Worm (Caenorhabditis elegans): ENCODE results near the gene scyl-1.

The scyl-1 gene

DNA sequence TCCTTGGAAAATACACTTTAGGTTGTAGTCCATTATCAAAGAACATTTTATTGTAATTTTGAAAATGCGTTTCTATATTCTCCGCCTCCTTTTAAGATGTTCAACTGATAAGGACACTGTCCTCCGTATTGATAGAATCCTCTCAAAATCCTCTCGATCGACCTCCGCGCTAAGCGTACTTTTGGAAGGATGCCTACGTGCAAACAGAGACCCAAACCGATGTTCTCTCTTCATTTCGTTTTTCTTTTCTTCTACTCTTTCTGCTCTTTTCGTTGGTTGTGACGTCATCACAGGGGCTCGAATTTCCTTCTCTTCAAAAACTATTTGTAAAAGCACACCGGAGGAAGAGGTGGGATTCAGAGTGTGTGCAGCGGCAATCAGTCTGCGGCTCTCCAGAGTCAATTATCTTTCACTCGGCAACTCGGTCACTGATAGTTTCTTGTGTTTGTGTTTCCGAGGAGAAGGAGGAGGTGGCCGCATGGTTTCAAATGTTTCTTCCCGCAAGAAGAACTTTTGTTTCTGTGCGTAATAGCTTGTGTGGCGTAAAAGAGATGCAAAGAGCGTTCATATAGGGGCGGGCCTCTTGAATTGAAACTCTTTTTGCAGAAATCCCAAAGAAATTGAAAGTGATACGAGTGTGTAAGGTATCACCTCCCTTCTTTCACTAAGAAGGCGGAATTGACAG lies 41.1 kb upstream of the scyl-1 start, which contains the start of gene C34B4.2:
C34B4.2 (plus strand) TSS at position 614 of the 685 bp plus-strand sequence.
- TF ChIP-seq hmg-4 (GFP tag; optimal IDR thresholded peaks at IDR 0.05) (no peak), sea-1 (GFP tag; conservative IDR thresholded peaks at IDR 0.05) (no peak), flt-1 (GFP tag; IDR thresholded peaks at IDR 0.05) (no peak), ama-1 (optimal IDR thresholded peaks at IDR 0.05) (no peak), tbx-37 (GFP tag; conservative IDR thresholded peaks at IDR 0.05) (no peak), ceh-36 (tag; optimal IDR thresholded peaks at IDR 0.05) (no peak), tbx-11 (GFP tag; IDR thresholded peaks at IDR 0.05) (no peak), B0310.2 (tag; optimal IDR thresholded peaks at IDR 0.05) (no peak), ceh-13 (GFP tag; optimal IDR thresholded peaks at IDR 0.05) (no peak)

DNA sequence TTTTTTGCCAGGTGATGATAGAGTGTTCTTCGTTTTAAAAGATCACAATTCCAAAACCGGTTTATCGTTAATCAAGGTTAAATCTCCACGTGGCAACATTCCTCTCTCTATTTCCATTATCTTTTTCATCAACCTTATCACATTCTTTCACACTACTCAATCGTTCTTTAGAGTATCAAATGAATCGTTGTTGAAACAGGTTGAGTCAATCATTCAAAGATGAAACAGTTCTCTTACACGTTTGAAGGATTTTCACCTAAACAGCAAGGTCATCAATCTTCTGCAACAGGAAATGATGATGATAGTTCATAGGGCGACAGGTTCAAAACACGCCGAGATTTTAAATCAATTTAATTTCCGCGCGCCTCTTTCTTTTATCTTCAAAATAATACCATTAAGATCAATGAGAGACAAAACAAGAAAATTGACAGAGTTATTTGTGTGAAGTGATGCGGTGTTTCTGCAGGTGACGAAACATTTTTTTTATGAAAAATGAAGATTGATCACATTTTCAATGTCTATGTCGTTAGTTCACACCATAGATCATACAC lies 39.8 kb upstream of the scyl-1 start:
- TF ChIP-seq ets-7 (tag; optimal IDR thresholded peaks at IDR 0.05) (no peak), tra-4 (tag; optimal IDR thresholded peaks at IDR 0.05) (no peak), hmg-4 (GFP tag; optimal IDR thresholded peaks at IDR 0.05) (no peak), F13C5.2 (tag; optimal IDR thresholded peaks at IDR 0.05) (no peak), ceh-13 (GFP tag; optimal IDR thresholded peaks at IDR 0.05) (no peak), ama-1 (optimal IDR thresholded peaks at IDR 0.05) (no peak), flt-1 (GFP tag; IDR thresholded peaks at IDR 0.05) (no peak), tbx-11 (GFP tag; IDR thresholded peaks at IDR 0.05) (no peak), hmbx-1 (tag; optimal IDR thresholded peaks at IDR 0.05) (no peak), pes-1 (GFP tag; IDR thresholded peaks at IDR 0.05) (no peak), hnd-1 (tag; optimal IDR thresholded peaks at IDR 0.05) (no peak), ceh-36 (tag; optimal IDR thresholded peaks at IDR 0.05) (no peak)

DNA sequence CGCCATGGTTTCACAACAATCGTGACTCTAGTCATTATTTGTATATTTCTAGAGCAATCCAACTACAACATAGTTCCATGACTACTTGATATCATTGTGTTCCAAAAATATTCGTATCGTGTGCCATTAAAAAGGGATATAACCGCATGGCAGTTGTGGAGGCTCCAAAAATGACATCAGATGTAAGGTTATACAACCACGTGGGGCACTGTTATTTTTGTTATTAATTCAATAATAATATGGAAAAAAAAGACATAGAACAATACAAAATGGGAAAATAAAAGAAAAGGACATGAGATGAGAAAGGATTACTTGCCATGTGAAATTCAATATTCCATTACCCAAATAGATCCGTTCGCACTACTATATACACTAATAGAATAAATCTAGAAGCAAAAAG lies 33.9 kb upstream of the scyl-1 start:
- TF ChIP-seq tbx-37 (GFP tag; conservative IDR thresholded peaks at IDR 0.05), result no peak
- no peak for TF ChIP-seq flt-1 (GFP tag; IDR thresholded peaks at IDR 0.05)
- no peak for TF ChIP-seq hmbx-1 (tag; optimal IDR thresholded peaks at IDR 0.05)
- no peak for TF ChIP-seq tra-4 (tag; optimal IDR thresholded peaks at IDR 0.05)
- no peak for TF ChIP-seq aly-1 (tag; optimal IDR thresholded peaks at IDR 0.05)
- no peak for TF ChIP-seq sea-1 (GFP tag; conservative IDR thresholded peaks at IDR 0.05)
- no peak for TF ChIP-seq hmg-4 (GFP tag; optimal IDR thresholded peaks at IDR 0.05)
- TF ChIP-seq ceh-13 (GFP tag; optimal IDR thresholded peaks at IDR 0.05), result no peak
- TF ChIP-seq B0310.2 (tag; optimal IDR thresholded peaks at IDR 0.05), result no peak
- TF ChIP-seq hnd-1 (tag; optimal IDR thresholded peaks at IDR 0.05), result no peak
- TF ChIP-seq ceh-36 (tag; optimal IDR thresholded peaks at IDR 0.05), result no peak
- TF ChIP-seq ets-7 (tag; optimal IDR thresholded peaks at IDR 0.05), result no peak
- TF ChIP-seq scrt-1 (GFP tag; IDR thresholded peaks at IDR 0.05), result no peak
- TF ChIP-seq tbx-11 (GFP tag; IDR thresholded peaks at IDR 0.05), result no peak
- TF ChIP-seq ama-1 (optimal IDR thresholded peaks at IDR 0.05), result no peak
- no peak for TF ChIP-seq pes-1 (GFP tag; IDR thresholded peaks at IDR 0.05)
- TF ChIP-seq F13C5.2 (tag; optimal IDR thresholded peaks at IDR 0.05), result no peak

DNA sequence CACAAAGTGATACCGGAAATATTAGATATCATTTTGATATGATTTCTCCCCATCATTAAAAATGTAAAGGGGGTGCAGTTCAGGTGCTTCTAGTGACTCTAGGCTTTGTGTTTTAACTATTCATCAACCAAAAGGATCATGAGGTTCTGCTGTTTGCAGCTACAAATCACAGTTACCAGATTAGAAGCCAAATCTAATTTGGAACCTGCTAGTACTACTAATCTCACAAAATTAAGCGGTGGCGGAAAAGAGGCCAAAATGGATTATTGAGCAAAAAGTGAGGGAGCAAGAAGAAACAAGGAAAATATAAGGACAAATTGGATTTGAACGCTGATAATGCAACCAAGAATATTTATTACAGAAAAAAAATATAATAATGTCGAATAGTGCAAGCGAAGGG lies 32.6 kb upstream of the scyl-1 start:
- TF ChIP-seq tra-4 (tag; optimal IDR thresholded peaks at IDR 0.05) (no peak), hmbx-1 (tag; optimal IDR thresholded peaks at IDR 0.05) (no peak), ama-1 (optimal IDR thresholded peaks at IDR 0.05) (no peak), tbx-37 (GFP tag; conservative IDR thresholded peaks at IDR 0.05) (no peak), ets-7 (tag; optimal IDR thresholded peaks at IDR 0.05) (no peak), tbx-11 (GFP tag; IDR thresholded peaks at IDR 0.05) (no peak), sea-1 (GFP tag; conservative IDR thresholded peaks at IDR 0.05) (no peak), scrt-1 (GFP tag; IDR thresholded peaks at IDR 0.05) (no peak), F13C5.2 (tag; optimal IDR thresholded peaks at IDR 0.05) (no peak), aly-1 (tag; optimal IDR thresholded peaks at IDR 0.05) (no peak), B0310.2 (tag; optimal IDR thresholded peaks at IDR 0.05) (no peak), hnd-1 (tag; optimal IDR thresholded peaks at IDR 0.05) (no peak), ceh-36 (tag; optimal IDR thresholded peaks at IDR 0.05) (no peak), flt-1 (GFP tag; IDR thresholded peaks at IDR 0.05) (no peak), ceh-13 (GFP tag; optimal IDR thresholded peaks at IDR 0.05) (no peak)

DNA sequence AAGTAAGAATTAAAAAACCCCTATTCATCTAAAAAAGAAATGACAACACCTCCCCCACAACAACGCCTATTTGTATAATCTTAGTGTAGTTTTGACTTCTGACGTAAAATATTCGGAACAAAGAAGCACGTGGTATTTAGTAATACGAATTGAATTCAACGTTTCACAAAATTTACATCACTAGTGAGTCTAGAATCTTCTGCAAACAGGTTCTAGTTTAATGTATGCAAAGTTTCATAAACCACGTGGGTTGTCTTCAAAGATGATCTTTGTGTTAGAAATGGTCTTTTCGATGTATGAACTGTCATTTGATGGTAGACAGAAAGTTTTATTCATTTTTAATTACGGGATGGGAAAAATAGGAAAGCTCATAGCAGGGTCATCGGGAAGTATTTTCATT lies 31.6 kb upstream of the scyl-1 start:
- no peak for TF ChIP-seq ama-1 (optimal IDR thresholded peaks at IDR 0.05)
- no peak for TF ChIP-seq ceh-13 (GFP tag; optimal IDR thresholded peaks at IDR 0.05)
- TF ChIP-seq ceh-36 (tag; optimal IDR thresholded peaks at IDR 0.05), result no peak
- no peak for TF ChIP-seq tra-4 (tag; optimal IDR thresholded peaks at IDR 0.05)
- TF ChIP-seq F13C5.2 (tag; optimal IDR thresholded peaks at IDR 0.05), result no peak
- TF ChIP-seq tbx-37 (GFP tag; conservative IDR thresholded peaks at IDR 0.05), result no peak
- no peak for TF ChIP-seq hnd-1 (tag; optimal IDR thresholded peaks at IDR 0.05)
- TF ChIP-seq tbx-11 (GFP tag; IDR thresholded peaks at IDR 0.05), result no peak
- TF ChIP-seq aly-1 (tag; optimal IDR thresholded peaks at IDR 0.05), result no peak
- TF ChIP-seq sea-1 (GFP tag; conservative IDR thresholded peaks at IDR 0.05), result no peak
- TF ChIP-seq scrt-1 (GFP tag; IDR thresholded peaks at IDR 0.05), result no peak
- no peak for TF ChIP-seq B0310.2 (tag; optimal IDR thresholded peaks at IDR 0.05)
- TF ChIP-seq ets-7 (tag; optimal IDR thresholded peaks at IDR 0.05), result no peak
- no peak for TF ChIP-seq flt-1 (GFP tag; IDR thresholded peaks at IDR 0.05)
- TF ChIP-seq pes-1 (GFP tag; IDR thresholded peaks at IDR 0.05), result no peak
- no peak for TF ChIP-seq hmbx-1 (tag; optimal IDR thresholded peaks at IDR 0.05)
- TF ChIP-seq hmg-4 (GFP tag; optimal IDR thresholded peaks at IDR 0.05), result no peak

DNA sequence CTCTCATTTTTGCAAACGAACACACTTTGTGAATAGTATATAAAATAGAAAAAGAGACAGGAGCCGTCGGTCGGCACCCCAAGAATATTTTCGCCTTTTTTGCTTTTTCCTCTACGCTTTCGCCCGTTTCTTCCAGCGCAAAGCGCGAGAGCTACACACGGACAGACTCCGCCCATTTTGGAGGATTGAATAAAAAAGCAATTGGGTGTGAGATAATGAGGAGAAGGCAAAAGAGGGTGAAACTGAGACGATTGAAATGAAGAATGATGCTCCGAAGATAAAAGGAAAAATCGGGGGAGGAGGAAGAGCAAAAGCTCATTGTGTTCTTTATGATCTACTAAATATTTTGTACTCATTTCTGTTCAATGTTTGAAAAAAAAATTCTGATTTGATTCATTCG lies 29.5 kb upstream of the scyl-1 start, which contains the start of gene C34B4.3:
C34B4.3 (minus strand) TSS at position 101 of the 400 bp plus-strand sequence.
- no peak for TF ChIP-seq ets-7 (tag; optimal IDR thresholded peaks at IDR 0.05)
- no peak for TF ChIP-seq tbx-11 (GFP tag; IDR thresholded peaks at IDR 0.05)
- TF ChIP-seq scrt-1 (GFP tag; IDR thresholded peaks at IDR 0.05), result no peak
- no peak for TF ChIP-seq flt-1 (GFP tag; IDR thresholded peaks at IDR 0.05)
- TF ChIP-seq ama-1 (optimal IDR thresholded peaks at IDR 0.05), result no peak
- no peak for TF ChIP-seq ceh-13 (GFP tag; optimal IDR thresholded peaks at IDR 0.05)

DNA sequence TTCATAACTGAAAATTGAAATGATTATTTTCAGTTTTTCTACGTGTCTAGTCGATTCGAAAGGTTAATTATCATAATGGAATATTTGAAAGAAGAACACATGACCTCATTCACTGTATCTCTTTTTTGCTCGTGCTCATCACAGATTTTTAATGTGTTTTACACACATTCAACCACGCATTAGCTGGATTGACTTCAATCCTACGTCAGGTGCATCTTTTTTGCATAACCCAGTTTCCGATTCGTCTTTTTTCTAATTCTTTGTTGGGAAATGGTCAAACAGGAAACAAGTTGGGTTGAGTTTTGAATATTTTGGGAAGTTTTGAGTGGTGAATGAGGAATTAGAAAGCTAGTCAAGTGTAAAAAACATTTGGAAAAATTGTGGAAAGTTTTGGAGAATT lies 28.8 kb upstream of the scyl-1 start:
- TF ChIP-seq scrt-1 (GFP tag; IDR thresholded peaks at IDR 0.05) (no peak), ama-1 (optimal IDR thresholded peaks at IDR 0.05) (no peak), sea-1 (GFP tag; conservative IDR thresholded peaks at IDR 0.05) (no peak), ceh-13 (GFP tag; optimal IDR thresholded peaks at IDR 0.05) (no peak), aly-1 (tag; optimal IDR thresholded peaks at IDR 0.05) (no peak), ets-7 (tag; optimal IDR thresholded peaks at IDR 0.05) (no peak), F13C5.2 (tag; optimal IDR thresholded peaks at IDR 0.05) (no peak), hnd-1 (tag; optimal IDR thresholded peaks at IDR 0.05) (no peak), tra-4 (tag; optimal IDR thresholded peaks at IDR 0.05) (no peak), tbx-11 (GFP tag; IDR thresholded peaks at IDR 0.05) (no peak), hmbx-1 (tag; optimal IDR thresholded peaks at IDR 0.05) (no peak), hmg-4 (GFP tag; optimal IDR thresholded peaks at IDR 0.05) (no peak), flt-1 (GFP tag; IDR thresholded peaks at IDR 0.05) (no peak), B0310.2 (tag; optimal IDR thresholded peaks at IDR 0.05) (no peak), tbx-37 (GFP tag; conservative IDR thresholded peaks at IDR 0.05) (no peak), pes-1 (GFP tag; IDR thresholded peaks at IDR 0.05) (no peak), ceh-36 (tag; optimal IDR thresholded peaks at IDR 0.05) (no peak)
